Worm (Caenorhabditis elegans) whole organism, young adult: Measurements from ENCODE around the gene tre-2.

Experiments used
- C06A6.2 ChIP-seq: fragments of 200-800 bp; sonication (Bioruptor generic); conservative IDR thresholded peaks from 2 replicates; pipeline ENCODE4 v1.3.6; 2022; ENCODE audit warnings: missing genetic modification characterization, missing compliant biosample characterization
- F10E7.11 ChIP-seq: sonication (generic microtip); optimal IDR thresholded peaks from 2 replicates; lab custom pipeline; 2017; ENCODE audit warnings: mild to moderate bottlenecking, missing genetic modification characterization, moderate library complexity, missing compliant biosample characterization
- K12H6.12 ChIP-seq: fragments of 200-800 bp; sonication (Bioruptor generic); optimal IDR thresholded peaks from 2 replicates; lab custom pipeline; 2018; ENCODE audit warnings: mild to moderate bottlenecking, missing genetic modification characterization, missing compliant biosample characterization
- T07F8.4 ChIP-seq: sonication (generic microtip); optimal IDR thresholded peaks from 2 replicates; lab custom pipeline; 2016; ENCODE audit warnings: mild to moderate bottlenecking, missing genetic modification characterization, moderate library complexity, missing compliant biosample characterization
- ceh-79 ChIP-seq: sonication (generic microtip); optimal IDR thresholded peaks from 2 replicates; lab custom pipeline; 2017; ENCODE audit warnings: mild to moderate bottlenecking, missing genetic modification characterization, missing compliant biosample characterization
- let-526 ChIP-seq: fragments of 200-800 bp; sonication (Bioruptor generic); IDR thresholded peaks from 2 replicates; pipeline ENCODE4 v1.3.6; 2022; ENCODE audit warnings: missing genetic modification reagents, missing genetic modification characterization, missing compliant biosample characterization
- nhr-80 ChIP-seq: sonication (generic microtip); optimal IDR thresholded peaks from 2 replicates; lab custom pipeline; 2016; ENCODE audit warnings: missing genetic modification characterization, missing compliant biosample characterization
- pha-4 ChIP-seq: fragments of 150-350 bp; sonication (generic microtip); optimal IDR thresholded peaks from 2 replicates; lab custom pipeline; 2014; ENCODE audit warnings: missing biosample characterization, missing genetic modification reagents, missing genetic modification characterization
- snpc-1.1 ChIP-seq: sonication (generic microtip); optimal IDR thresholded peaks from 2 replicates; lab custom pipeline; 2017; ENCODE audit warnings: missing genetic modification characterization, mild to moderate bottlenecking, missing compliant biosample characterization, antibody characterized with exemption, moderate library complexity, missing genotype, missing genetic modification reagents; ENCODE audit not compliant: insufficient read depth
- unc-130 ChIP-seq: sonication (generic microtip); optimal IDR thresholded peaks from 2 replicates; lab custom pipeline; 2016; ENCODE audit warnings: missing genetic modification reagents, missing genetic modification characterization, missing compliant biosample characterization
- ztf-3 ChIP-seq: fragments of 200-800 bp; sonication (Bioruptor generic); optimal IDR thresholded peaks from 2 replicates; lab custom pipeline; 2018; ENCODE audit warnings: mild to moderate bottlenecking, missing genetic modification characterization, missing compliant biosample characterization

DNA sequence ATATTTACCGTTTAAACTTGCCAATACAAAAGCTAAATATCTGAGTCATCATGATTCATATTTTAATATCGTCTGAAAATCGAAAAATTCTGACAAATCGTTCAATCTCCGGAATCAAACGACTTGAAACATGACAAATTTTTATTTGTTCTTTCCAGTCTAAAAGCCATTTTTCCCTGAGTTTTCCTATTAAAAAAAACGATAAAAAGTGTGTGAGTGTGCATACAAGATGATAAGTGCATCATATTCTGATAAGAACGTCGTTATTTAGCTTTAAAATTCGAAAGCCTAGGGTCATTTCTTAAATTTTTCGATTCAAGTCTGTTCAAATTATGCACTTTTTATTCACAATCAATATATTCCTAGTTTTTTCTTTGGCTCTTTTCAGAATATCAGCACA is 53.3 kb downstream of the tre-2 start, which contains the start of gene H20E11.1:
- TF ChIP-seq pha-4 (tag; lab: Kevin White, UChicago) (no peak), unc-130 (GFP tag; lab: Kevin White, UChicago) (no peak), let-526 (GFP tag; lab: Robert Waterston, UW) (no peak), T07F8.4 (tag; lab: Kevin White, UChicago) (no peak), ztf-3 (GFP tag; lab: Kevin White, UChicago) (no peak), nhr-80 (tag; lab: Kevin White, UChicago) (peak; percentile 29), ceh-79 (no peak), snpc-1.1 (no peak), F10E7.11 (tag; lab: Kevin White, UChicago) (no peak), K12H6.12 (no peak), C06A6.2 (no peak)
